Worm (Caenorhabditis elegans) whole organism, young adult: Measurements from ENCODE around the gene col-74.

Source experiments
- C06A6.2 ChIP-seq: fragments of 200-800 bp; sonication (Bioruptor generic); conservative IDR thresholded peaks from 2 replicates; pipeline ENCODE4 v1.3.6; 2022; ENCODE audit warnings: missing genetic modification characterization, missing compliant biosample characterization
- D2030.7 ChIP-seq: fragments of 200-800 bp; sonication (Bioruptor generic); IDR thresholded peaks from 2 replicates; pipeline ENCODE4 v1.3.6; 2022; ENCODE audit warnings: missing genetic modification reagents, missing genetic modification characterization, missing compliant biosample characterization
- F39B2.1 ChIP-seq: fragments of 200-800 bp; sonication (Bioruptor generic); IDR thresholded peaks from 2 replicates; pipeline ENCODE4 v1.3.6; 2022; ENCODE audit warnings: missing genetic modification reagents, missing genetic modification characterization, missing compliant biosample characterization
- F49E8.2 ChIP-seq: sonication (generic microtip); optimal IDR thresholded peaks from 3 replicates; lab custom pipeline; 2017; ENCODE audit warnings: missing genetic modification characterization, mild to moderate bottlenecking, missing compliant biosample characterization, antibody characterized with exemption, moderate library complexity; ENCODE audit not compliant: insufficient read depth
- F52B5.7 ChIP-seq: sonication (generic microtip); optimal IDR thresholded peaks from 2 replicates; lab custom pipeline; 2016; ENCODE audit warnings: mild to moderate bottlenecking, missing genetic modification characterization, missing compliant biosample characterization
- F55B11.4 ChIP-seq: sonication (generic microtip); optimal IDR thresholded peaks from 2 replicates; lab custom pipeline; 2016; ENCODE audit warnings: missing compliant biosample characterization, missing genetic modification characterization, borderline replicate concordance; ENCODE audit not compliant: insufficient read depth
- F57C9.4 ChIP-seq: sonication (generic microtip); optimal IDR thresholded peaks from 2 replicates; lab custom pipeline; 2017; ENCODE audit warnings: mild to moderate bottlenecking, missing genetic modification characterization, missing compliant biosample characterization
- Y53G8AR.9 ChIP-seq: fragments of 200-800 bp; sonication (Bioruptor generic); conservative IDR thresholded peaks from 2 replicates; pipeline ENCODE4 v1.3.6; 2022; ENCODE audit warnings: missing genetic modification reagents, missing genetic modification characterization, missing compliant biosample characterization
- Y67H2A.10 ChIP-seq: fragments of 200-800 bp; sonication (Bioruptor generic); conservative IDR thresholded peaks from 2 replicates; pipeline ENCODE4 v1.3.6; 2022; ENCODE audit warnings: missing genetic modification reagents, missing genetic modification characterization, missing compliant biosample characterization
- ZK185.1 ChIP-seq: sonication (generic microtip); optimal IDR thresholded peaks from 2 replicates; lab custom pipeline; 2016; ENCODE audit warnings: mild to moderate bottlenecking, missing genetic modification characterization, missing compliant biosample characterization; ENCODE audit not compliant: poor library complexity, severe bottlenecking
- aptf-2 ChIP-seq: fragments of 200-800 bp; sonication (Bioruptor generic); conservative IDR thresholded peaks from 2 replicates; pipeline ENCODE4 v1.3.6; 2022; ENCODE audit warnings: missing genetic modification reagents, missing genetic modification characterization, missing compliant biosample characterization
- bed-1 ChIP-seq: fragments of 200-800 bp; sonication (Bioruptor generic); IDR thresholded peaks from 2 replicates; pipeline ENCODE4 v1.3.6; 2022; ENCODE audit warnings: missing genetic modification reagents, missing genetic modification characterization, missing compliant biosample characterization
- bed-2 ChIP-seq: fragments of 200-800 bp; sonication (Bioruptor generic); IDR thresholded peaks from 2 replicates; pipeline ENCODE4 v1.3.6; 2022; ENCODE audit warnings: missing genetic modification reagents, missing genetic modification characterization, missing compliant biosample characterization
- ceh-58 ChIP-seq: fragments of 200-800 bp; sonication (Bioruptor generic); IDR thresholded peaks from 2 replicates; pipeline ENCODE4 v1.3.6; 2022; ENCODE audit warnings: missing genetic modification characterization, missing compliant biosample characterization
- die-1 ChIP-seq: sonication (generic microtip); optimal IDR thresholded peaks from 2 replicates; lab custom pipeline; 2016; ENCODE audit warnings: missing genotype, mild to moderate bottlenecking, missing genetic modification characterization, missing compliant biosample characterization
- dox-1 ChIP-seq: fragments of 200-800 bp; sonication (Bioruptor generic); IDR thresholded peaks from 2 replicates; pipeline ENCODE4 v1.3.6; 2022; ENCODE audit warnings: missing genetic modification reagents, missing genetic modification characterization, missing compliant biosample characterization
- ekl-4 ChIP-seq: fragments of 200-800 bp; sonication (Bioruptor generic); IDR thresholded peaks from 2 replicates; pipeline ENCODE4 v1.3.6; 2022; ENCODE audit warnings: missing genetic modification reagents, missing genetic modification characterization, missing compliant biosample characterization
- fkh-3 ChIP-seq: sonication (generic microtip); optimal IDR thresholded peaks from 2 replicates; lab custom pipeline; 2016; ENCODE audit warnings: mild to moderate bottlenecking, missing genetic modification characterization, missing compliant biosample characterization
- gei-17 ChIP-seq: fragments of 200-800 bp; sonication (Bioruptor generic); optimal IDR thresholded peaks from 2 replicates; lab custom pipeline; 2018; ENCODE audit warnings: mild to moderate bottlenecking, missing genetic modification characterization, missing compliant biosample characterization
- hlh-26 ChIP-seq: fragments of 200-800 bp; sonication (Bioruptor generic); conservative IDR thresholded peaks from 2 replicates; pipeline ENCODE4 v1.3.6; 2022; ENCODE audit warnings: missing genetic modification reagents, missing genetic modification characterization, missing compliant biosample characterization
- let-607 ChIP-seq, 2 experiments: fragments of 200-800 bp in 1 of 2; sonication (Bioruptor generic) in 1 of 2; sonication (generic microtip) in 1 of 2; optimal IDR thresholded peaks; 2 replicates each; lab custom pipeline; 2016 to 2018; ENCODE audit warnings: mild to moderate bottlenecking in 2 of 2, missing compliant biosample characterization in 2 of 2, missing genetic modification characterization in 2 of 2, moderate library complexity in 2 of 2, missing genotype in 1 of 2
- lin-35 ChIP-seq, 3 experiments: fragments of 150-350 bp in 2 of 3; sonication (generic microtip) in 1 of 3; optimal IDR thresholded peaks; 2 replicates each; lab custom pipeline; 2014 to 2018; ENCODE audit warnings: missing biosample characterization in 3 of 3, missing genetic modification characterization in 3 of 3, missing genetic modification reagents in 3 of 3
- lin-40 ChIP-seq: sonication (generic microtip); optimal IDR thresholded peaks from 2 replicates; lab custom pipeline; 2016; ENCODE audit warnings: missing genetic modification characterization, mild to moderate bottlenecking, missing compliant biosample characterization, missing genotype, missing genetic modification reagents
- lsl-1 ChIP-seq: fragments of 200-800 bp; sonication (Bioruptor generic); optimal IDR thresholded peaks from 2 replicates; lab custom pipeline; 2018; ENCODE audit warnings: mild to moderate bottlenecking, missing genetic modification characterization, moderate library complexity, missing compliant biosample characterization
- madf-10 ChIP-seq: sonication (generic microtip); optimal IDR thresholded peaks from 2 replicates; lab custom pipeline; 2016; ENCODE audit warnings: mild to moderate bottlenecking, missing genetic modification characterization, missing compliant biosample characterization
- madf-3 ChIP-seq: fragments of 200-800 bp; sonication (Bioruptor generic); IDR thresholded peaks from 2 replicates; pipeline ENCODE4 v1.3.6; 2022; ENCODE audit warnings: missing genetic modification reagents, missing genetic modification characterization, missing compliant biosample characterization
- madf-8 ChIP-seq: fragments of 200-800 bp; sonication (Bioruptor generic); conservative IDR thresholded peaks from 2 replicates; pipeline ENCODE4 v1.3.6; 2022; ENCODE audit warnings: missing genetic modification reagents, missing genetic modification characterization, missing compliant biosample characterization
- nfyb-1 ChIP-seq: fragments of 200-800 bp; sonication (Bioruptor generic); IDR thresholded peaks from 2 replicates; pipeline ENCODE4 v1.3.6; 2022; ENCODE audit warnings: missing genetic modification reagents, missing genetic modification characterization, missing compliant biosample characterization
- nhr-80 ChIP-seq: sonication (generic microtip); optimal IDR thresholded peaks from 2 replicates; lab custom pipeline; 2016; ENCODE audit warnings: missing genetic modification characterization, missing compliant biosample characterization
- nhr-90 ChIP-seq: sonication (generic microtip); optimal IDR thresholded peaks from 2 replicates; lab custom pipeline; 2016; ENCODE audit warnings: missing genotype, mild to moderate bottlenecking, missing genetic modification characterization, missing compliant biosample characterization
- pbrm-1 ChIP-seq: fragments of 200-800 bp; sonication (Bioruptor generic); IDR thresholded peaks from 2 replicates; pipeline ENCODE4 v1.3.6; 2022; ENCODE audit warnings: missing genetic modification reagents, missing genetic modification characterization, missing compliant biosample characterization
- sea-2 ChIP-seq: fragments of 200-800 bp; sonication (Bioruptor generic); IDR thresholded peaks from 2 replicates; pipeline ENCODE4 v1.3.6; 2022; ENCODE audit warnings: missing genetic modification characterization, missing compliant biosample characterization
- snpc-4 ChIP-seq, 5 experiments: fragments of 150-350 bp in 1 of 5; sonication (generic microtip) in 4 of 5; optimal IDR thresholded peaks; 2 replicates each; lab custom pipeline; 2014 to 2018; ENCODE audit warnings: missing genetic modification characterization in 5 of 5, missing biosample characterization in 3 of 5, antibody characterized with exemption in 2 of 5, mild to moderate bottlenecking in 2 of 5, missing compliant biosample characterization in 2 of 5, missing genotype in 2 of 5, moderate library complexity in 2 of 5, missing genetic modification reagents in 1 of 5
- somi-1 ChIP-seq: fragments of 200-800 bp; sonication (Bioruptor generic); optimal IDR thresholded peaks from 2 replicates; lab custom pipeline; 2018; ENCODE audit warnings: mild to moderate bottlenecking, missing genetic modification characterization, missing compliant biosample characterization
- tbx-9 ChIP-seq: sonication (generic microtip); optimal IDR thresholded peaks from 2 replicates; lab custom pipeline; 2016; ENCODE audit warnings: borderline replicate concordance, missing genetic modification characterization, inconsistent platforms, missing compliant biosample characterization
- tlf-1 ChIP-seq: fragments of 200-800 bp; sonication (Bioruptor generic); optimal IDR thresholded peaks from 2 replicates; lab custom pipeline; 2018; ENCODE audit warnings: mild to moderate bottlenecking, missing genetic modification characterization, missing compliant biosample characterization
- xnd-1 ChIP-seq: sonication (generic microtip); optimal IDR thresholded peaks from 2 replicates; lab custom pipeline; 2016; ENCODE audit warnings: missing genotype, missing genetic modification reagents, missing genetic modification characterization, missing compliant biosample characterization
- zfh-2 ChIP-seq: fragments of 200-800 bp; sonication (Bioruptor generic); conservative IDR thresholded peaks from 2 replicates; pipeline ENCODE4 v1.3.6; 2022; ENCODE audit warnings: missing genetic modification reagents, missing genetic modification characterization, missing compliant biosample characterization
- zim-3 ChIP-seq: sonication (generic microtip); optimal IDR thresholded peaks from 2 replicates; lab custom pipeline; 2017; ENCODE audit warnings: mild to moderate bottlenecking, missing genetic modification characterization, moderate library complexity, missing compliant biosample characterization
- ztf-18 ChIP-seq: sonication (generic microtip); optimal IDR thresholded peaks from 2 replicates; lab custom pipeline; 2016; ENCODE audit warnings: missing genotype, mild to moderate bottlenecking, missing genetic modification characterization, missing compliant biosample characterization
- ztf-28 ChIP-seq: fragments of 200-800 bp; sonication (Bioruptor generic); IDR thresholded peaks from 2 replicates; pipeline ENCODE4 v1.3.6; 2022; ENCODE audit warnings: missing genetic modification reagents, missing genetic modification characterization, missing compliant biosample characterization
- ztf-6 ChIP-seq: fragments of 200-800 bp; sonication (Bioruptor generic); IDR thresholded peaks from 2 replicates; pipeline ENCODE4 v1.3.6; 2022; ENCODE audit warnings: missing genetic modification reagents, missing genetic modification characterization, missing compliant biosample characterization

The col-74 gene

ce11 chrII:5829940-5830424, at the start of gene col-74:
Gene col-74, plus strand, starts transcription at chrII:5830374.
- TF ChIP-seq nfyb-1 (GFP tag; lab: Robert Waterston, UW) (0 out of 2 replicates have a peak, but pooled peaks have one; percentile 23), ztf-28 (GFP tag; lab: Robert Waterston, UW) (no peak), nhr-80 (peak; percentile 52), Y53G8AR.9 (GFP tag; lab: Robert Waterston, UW) (0 out of 2 replicates have a peak, but pooled peaks have one; percentile 8), dox-1 (GFP tag; lab: Robert Waterston, UW) (peak; percentile 23; the same call in 1 of the 2 replicates)

ce11 chrII:5781935-5782921, 47.9 kb upstream of the col-74 start, which contains the start of gene K05F1.6:
Gene K05F1.6, plus strand, starts transcription at chrII:5782520.
- TF ChIP-seq F49E8.2 (tag; lab: Kevin White, UChicago) (peak; percentile 77), F52B5.7 (tag; lab: Kevin White, UChicago) (peak; percentile 90), madf-10 (peak; percentile 70), zfh-2 (GFP tag; lab: Robert Waterston, UW) (no peak; the same call in 1 of the 2 replicates), snpc-4 (GFP tag; optimal IDR thresholded peaks at IDR 0.05; lab: Kevin White, UChicago) (peak; percentile 55), snpc-4 (tag; optimal IDR thresholded peaks at IDR 0.05; lab: Kevin White, UChicago) (peak in 3 of 4 experiments; percentile 76 to 81 (median 77)), ZK185.1 (tag; lab: Kevin White, UChicago) (peak; percentile 60), C06A6.2 (no peak), bed-2 (GFP tag; lab: Robert Waterston, UW) (peak; percentile 61; the same call in 1 of the 2 replicates), Y67H2A.10 (GFP tag; lab: Robert Waterston, UW) (no peak), ztf-6 (GFP tag; lab: Robert Waterston, UW) (0 out of 2 replicates have a peak, but pooled peaks have one; percentile 43), ekl-4 (GFP tag; lab: Robert Waterston, UW) (peak; percentile 67; the same call in 1 of the 2 replicates), fkh-3 (tag; lab: Kevin White, UChicago) (peak; percentile 66), aptf-2 (GFP tag; lab: Robert Waterston, UW) (no peak), somi-1 (GFP tag; lab: Kevin White, UChicago) (peak; percentile 82), lsl-1 (GFP tag; lab: Kevin White, UChicago) (peak; percentile 63), madf-3 (GFP tag; lab: Robert Waterston, UW) (0 out of 2 replicates have a peak, but pooled peaks have one; percentile 43), let-607 (tag; optimal IDR thresholded peaks at IDR 0.05; lab: Kevin White, UChicago) (peak; percentile 40 to 65), F39B2.1 (GFP tag; lab: Robert Waterston, UW) (0 out of 2 replicates have a peak, but pooled peaks have one; percentile 18), xnd-1 (tag; lab: Kevin White, UChicago) (peak; percentile 39), ztf-28 (GFP tag; lab: Robert Waterston, UW) (peak; percentile 86), nhr-90 (peak; percentile 95), F55B11.4 (no peak), madf-8 (GFP tag; lab: Robert Waterston, UW) (0 out of 2 replicates have a peak, but pooled peaks have one; percentile 5), ceh-58 (GFP tag; lab: Robert Waterston, UW) (no peak), bed-1 (GFP tag; lab: Robert Waterston, UW) (no peak), zim-3 (tag; lab: Kevin White, UChicago) (peak; percentile 94), lin-35 (GFP tag; optimal IDR thresholded peaks at IDR 0.05; lab: Kevin White, UChicago) (peak in 1 of 3 experiments; percentile 55), die-1 (peak; percentile 90), pbrm-1 (GFP tag; lab: Robert Waterston, UW) (peak; percentile 79), tlf-1 (peak; percentile 23), tbx-9 (no peak), F57C9.4 (tag; lab: Kevin White, UChicago) (no peak), D2030.7 (peak; percentile 89), lin-40 (peak; percentile 80), hlh-26 (GFP tag; lab: Robert Waterston, UW) (no peak), gei-17 (no peak), sea-2 (GFP tag; lab: Robert Waterston, UW) (no peak), ztf-18 (peak; percentile 81)
